Worm (Caenorhabditis elegans): ENCODE data around the gene zfp-3.

Gene zfp-3

ce11 chrX:1479190-1479589 lies 32.7 kb upstream of the zfp-3 start, which contains the start of gene acly-1 (continued):
- TF ChIP-seq efl-3 (GFP tag; optimal IDR thresholded peaks at IDR 0.05) (no peak), lin-15B (tag; optimal IDR thresholded peaks at IDR 0.05) (no peak), lin-13 (GFP tag; optimal IDR thresholded peaks at IDR 0.05) (no peak), isw-1 (GFP tag; IDR thresholded peaks at IDR 0.05) (no peak), tlp-1 (tag; optimal IDR thresholded peaks at IDR 0.05) (no peak), efl-1 (optimal IDR thresholded peaks at IDR 0.05) (no peak), efl-1 (GFP tag; optimal IDR thresholded peaks at IDR 0.05 in 1 of 2) (peak in 1 of 2 experiments; percentile 21), swsn-7 (tag; optimal IDR thresholded peaks at IDR 0.05) (no peak), nhr-12 (tag; optimal IDR thresholded peaks at IDR 0.05) (no peak), nhr-11 (tag; optimal IDR thresholded peaks at IDR 0.05) (no peak)

DNA sequence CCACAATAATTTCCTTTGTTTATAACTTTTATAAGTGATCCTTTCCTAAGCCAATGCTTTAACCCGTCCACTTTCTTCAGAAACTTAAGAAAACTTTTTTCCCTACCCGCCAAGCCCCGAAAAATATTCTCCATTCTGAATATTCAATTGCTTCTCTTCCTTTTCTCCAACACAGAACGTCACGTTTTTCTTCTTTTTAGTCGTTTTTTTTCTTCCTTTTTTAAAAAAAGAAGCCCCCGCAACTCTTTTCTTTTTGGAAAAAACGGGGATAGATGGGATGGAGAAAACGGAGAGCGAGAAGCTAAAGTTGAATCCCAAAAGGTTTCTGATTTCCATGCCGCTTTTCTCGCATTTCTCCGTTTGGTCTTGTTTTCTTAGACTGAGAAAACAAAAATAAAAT lies 32.1 kb upstream of the zfp-3 start:
- no peak for TF ChIP-seq efl-1 (optimal IDR thresholded peaks at IDR 0.05)
- peak in 1 of 2 experiments; percentile 42 for TF ChIP-seq efl-1 (GFP tag; optimal IDR thresholded peaks at IDR 0.05 in 1 of 2)
- TF ChIP-seq skn-1 (tag; optimal IDR thresholded peaks at IDR 0.05): peak; percentile 16
- peak; percentile 53 for TF ChIP-seq lin-14 (GFP tag; optimal IDR thresholded peaks at IDR 0.05)
- peak; percentile 52 for TF ChIP-seq fkh-10 (GFP tag; optimal IDR thresholded peaks at IDR 0.05)
- no peak for TF ChIP-seq lin-39 (tag; optimal IDR thresholded peaks at IDR 0.05)
- no peak for TF ChIP-seq hlh-17 (GFP tag; optimal IDR thresholded peaks at IDR 0.05; ENCODE audit: borderline replicate concordance)
- TF ChIP-seq ceh-82 (tag; optimal IDR thresholded peaks at IDR 0.05): peak in 1 of 3 experiments; percentile 3

DNA sequence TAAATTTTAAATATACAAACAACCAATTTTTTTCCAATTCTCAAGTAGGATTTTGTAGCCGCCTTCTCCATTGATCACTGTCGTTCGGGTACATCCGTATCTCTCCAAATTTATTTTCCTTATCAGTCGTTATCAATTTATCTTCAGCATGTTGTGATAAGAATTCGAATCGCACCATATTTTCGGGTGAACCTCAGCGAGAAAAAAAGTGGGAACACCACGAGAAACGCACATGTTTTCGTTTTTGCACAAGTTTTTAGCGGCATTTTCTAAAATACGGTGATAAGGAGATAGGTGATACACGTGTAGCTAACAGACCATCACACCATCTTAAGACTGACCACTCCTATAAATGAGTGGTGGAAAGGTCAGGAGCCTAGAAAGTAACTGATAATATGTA lies 31.5 kb upstream of the zfp-3 start:
- TF ChIP-seq nhr-84 (tag; optimal IDR thresholded peaks at IDR 0.05) (no peak), nhr-47 (tag; optimal IDR thresholded peaks at IDR 0.05) (no peak), unc-130 (tag; optimal IDR thresholded peaks at IDR 0.05) (no peak), nhr-85 (tag) (peak; percentile 69), ceh-82 (tag; optimal IDR thresholded peaks at IDR 0.05) (no peak), skn-1 (tag; optimal IDR thresholded peaks at IDR 0.05) (no peak), unc-62 (GFP tag; optimal IDR thresholded peaks at IDR 0.05) (no peak), nhr-90 (tag; optimal IDR thresholded peaks at IDR 0.05; ENCODE audit: poor library complexity) (peak; percentile 61), aly-2 (tag; optimal IDR thresholded peaks at IDR 0.05) (no peak), nhr-28 (tag; optimal IDR thresholded peaks at IDR 0.05) (no peak), fkh-8 (tag; optimal IDR thresholded peaks at IDR 0.05) (no peak), nhr-11 (tag; optimal IDR thresholded peaks at IDR 0.05) (no peak), Y116A8C.19 (tag; optimal IDR thresholded peaks at IDR 0.05; ENCODE audit: borderline replicate concordance) (no peak), elt-3 (tag; optimal IDR thresholded peaks at IDR 0.05) (peak; percentile 87 to 98 (median 94)), ztf-11 (tag; optimal IDR thresholded peaks at IDR 0.05) (no peak), irx-1 (tag; optimal IDR thresholded peaks at IDR 0.05) (no peak), dsc-1 (tag; optimal IDR thresholded peaks at IDR 0.05) (no peak), swsn-7 (tag; optimal IDR thresholded peaks at IDR 0.05) (no peak), nhr-77 (tag; optimal IDR thresholded peaks at IDR 0.05) (no peak), egl-13 (tag; optimal IDR thresholded peaks at IDR 0.05) (no peak), sox-4 (tag; optimal IDR thresholded peaks at IDR 0.05) (no peak), ces-1 (GFP tag; optimal IDR thresholded peaks at IDR 0.05) (no peak), ceh-8 (GFP tag; optimal IDR thresholded peaks at IDR 0.05) (no peak), ceh-90 (tag; optimal IDR thresholded peaks at IDR 0.05) (no peak), egl-27 (tag; optimal IDR thresholded peaks at IDR 0.05) (no peak), lsy-2 (tag; optimal IDR thresholded peaks at IDR 0.05) (no peak), ama-1 (optimal IDR thresholded peaks at IDR 0.05) (no peak), sup-37 (GFP tag; optimal IDR thresholded peaks at IDR 0.05) (no peak), nhr-19 (GFP tag; conservative IDR thresholded peaks at IDR 0.05) (no peak), C16A3.4 (tag; optimal IDR thresholded peaks at IDR 0.05) (no peak), lin-39 (tag; optimal IDR thresholded peaks at IDR 0.05) (no peak), mef-2 (tag; optimal IDR thresholded peaks at IDR 0.05) (no peak), lin-14 (GFP tag; optimal IDR thresholded peaks at IDR 0.05) (peak; percentile 65), pag-3 (tag; optimal IDR thresholded peaks at IDR 0.05; ENCODE audit: borderline replicate concordance, insufficient read depth) (no peak), efl-1 (optimal IDR thresholded peaks at IDR 0.05) (no peak), efl-1 (GFP tag; optimal IDR thresholded peaks at IDR 0.05 in 1 of 2) (peak in 1 of 2 experiments; percentile 34), aha-1 (tag; optimal IDR thresholded peaks at IDR 0.05) (no peak), efl-3 (GFP tag; optimal IDR thresholded peaks at IDR 0.05) (no peak), pax-3 (tag; optimal IDR thresholded peaks at IDR 0.05) (no peak), unc-86 (tag; optimal IDR thresholded peaks at IDR 0.05) (no peak), tlp-1 (tag; optimal IDR thresholded peaks at IDR 0.05) (no peak), C34B4.2 (tag; optimal IDR thresholded peaks at IDR 0.05) (no peak)

All from whole organism, L1 larva.